Worm (Caenorhabditis elegans): ENCODE data around the gene cisd-3.1.

cisd-3.1 gene

DNA sequence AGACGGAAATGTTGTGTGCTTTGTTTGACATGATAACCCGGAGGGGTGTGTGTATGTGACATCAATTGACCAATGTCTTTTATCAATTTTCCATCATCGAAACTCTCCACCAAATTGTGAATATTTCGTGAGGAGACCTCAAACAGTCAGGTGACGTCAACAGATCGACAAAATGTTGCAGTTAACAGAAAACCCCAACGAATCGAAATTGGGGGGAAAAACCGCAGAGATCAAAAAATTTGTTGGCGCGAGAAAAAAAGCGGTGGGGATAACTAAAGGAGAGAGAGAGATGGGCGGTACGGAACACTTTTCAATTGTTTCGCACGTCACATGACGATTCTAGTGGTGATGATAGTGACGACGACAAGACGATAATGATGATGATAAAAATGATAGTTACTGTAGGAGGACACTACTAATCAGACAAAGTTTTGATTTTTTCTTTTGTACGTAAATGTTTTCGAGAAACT, 48.1 kb upstream of the cisd-3.1 start (continued):
- TF ChIP-seq aly-2 (tag; optimal IDR thresholded peaks at IDR 0.05) (no peak), lin-15B (tag; optimal IDR thresholded peaks at IDR 0.05) (no peak), mef-2 (tag; optimal IDR thresholded peaks at IDR 0.05) (peak; percentile 4), sox-4 (tag; optimal IDR thresholded peaks at IDR 0.05) (no peak), nhr-237 (tag; optimal IDR thresholded peaks at IDR 0.05) (no peak), ztf-4 (tag; optimal IDR thresholded peaks at IDR 0.05) (no peak), unc-98 (GFP tag; IDR thresholded peaks at IDR 0.05) (no peak), efl-3 (GFP tag; optimal IDR thresholded peaks at IDR 0.05) (no peak), nhr-19 (GFP tag; conservative IDR thresholded peaks at IDR 0.05) (peak; percentile 60), lin-13 (GFP tag; optimal IDR thresholded peaks at IDR 0.05) (no peak), egl-13 (tag; optimal IDR thresholded peaks at IDR 0.05) (no peak), fkh-10 (GFP tag; optimal IDR thresholded peaks at IDR 0.05) (no peak), unc-86 (tag; optimal IDR thresholded peaks at IDR 0.05) (no peak), pqm-1 (tag; optimal IDR thresholded peaks at IDR 0.05) (no peak), sptf-1 (tag; optimal IDR thresholded peaks at IDR 0.05) (no peak), nhr-90 (tag; optimal IDR thresholded peaks at IDR 0.05; ENCODE audit: poor library complexity) (peak; percentile 78), vab-15 (tag; optimal IDR thresholded peaks at IDR 0.05) (no peak), C04F5.9 (tag; optimal IDR thresholded peaks at IDR 0.05) (no peak), fos-1 (tag; optimal IDR thresholded peaks at IDR 0.05) (no peak), tlp-1 (tag; optimal IDR thresholded peaks at IDR 0.05) (no peak), hlh-17 (GFP tag; optimal IDR thresholded peaks at IDR 0.05; ENCODE audit: borderline replicate concordance) (no peak), dpl-1 (GFP tag; optimal IDR thresholded peaks at IDR 0.05) (peak; percentile 23 to 49 (median 32)), hpl-2 (GFP tag; optimal IDR thresholded peaks at IDR 0.05) (no peak), snpc-4 (tag; optimal IDR thresholded peaks at IDR 0.05) (no peak), unc-130 (tag; optimal IDR thresholded peaks at IDR 0.05) (peak; percentile 49), ztf-11 (tag; optimal IDR thresholded peaks at IDR 0.05) (no peak), ceh-8 (GFP tag; optimal IDR thresholded peaks at IDR 0.05) (no peak), elt-2 (tag; optimal IDR thresholded peaks at IDR 0.05) (peak; percentile 59), sup-37 (GFP tag; optimal IDR thresholded peaks at IDR 0.05) (no peak), nhr-85 (tag) (peak; percentile 96), fkh-8 (tag; optimal IDR thresholded peaks at IDR 0.05) (no peak), pax-3 (tag; optimal IDR thresholded peaks at IDR 0.05) (peak; percentile 9), ets-5 (GFP tag; IDR thresholded peaks at IDR 0.05) (no peak), ceh-90 (tag; optimal IDR thresholded peaks at IDR 0.05) (no peak), elt-3 (tag; optimal IDR thresholded peaks at IDR 0.05) (peak in 4 of 6 experiments; percentile 50 to 99 (median 70)), irx-1 (tag; optimal IDR thresholded peaks at IDR 0.05) (no peak), tbx-2 (tag; optimal IDR thresholded peaks at IDR 0.05) (peak; percentile 54), zip-4 (GFP tag; optimal IDR thresholded peaks at IDR 0.05) (no peak), nhr-28 (tag; optimal IDR thresholded peaks at IDR 0.05) (no peak), nhr-12 (tag; optimal IDR thresholded peaks at IDR 0.05) (no peak), lin-39 (tag; optimal IDR thresholded peaks at IDR 0.05) (no peak), lin-14 (GFP tag; optimal IDR thresholded peaks at IDR 0.05) (peak; percentile 76), nhr-20 (tag; optimal IDR thresholded peaks at IDR 0.05) (peak; percentile 76), ces-1 (GFP tag; optimal IDR thresholded peaks at IDR 0.05) (no peak), mep-1 (tag; optimal IDR thresholded peaks at IDR 0.05) (peak; percentile 15), blmp-1 (tag; optimal IDR thresholded peaks at IDR 0.05) (peak; percentile 90)

All from whole organism, L1 larva.